Fruit fly (Drosophila melanogaster) S2 (cell line): Measurements from ENCODE around the gene CG3739.

ENCODE experiments used
- CG8478 ChIP-seq: fragments of >200 bp; optimal IDR thresholded peaks from 2 replicates; lab custom pipeline; 2018
- CTCF ChIP-seq, 2 experiments: fragments of >200 bp; optimal IDR thresholded peaks; 2 replicates each; lab custom pipeline; 2018

DNA sequence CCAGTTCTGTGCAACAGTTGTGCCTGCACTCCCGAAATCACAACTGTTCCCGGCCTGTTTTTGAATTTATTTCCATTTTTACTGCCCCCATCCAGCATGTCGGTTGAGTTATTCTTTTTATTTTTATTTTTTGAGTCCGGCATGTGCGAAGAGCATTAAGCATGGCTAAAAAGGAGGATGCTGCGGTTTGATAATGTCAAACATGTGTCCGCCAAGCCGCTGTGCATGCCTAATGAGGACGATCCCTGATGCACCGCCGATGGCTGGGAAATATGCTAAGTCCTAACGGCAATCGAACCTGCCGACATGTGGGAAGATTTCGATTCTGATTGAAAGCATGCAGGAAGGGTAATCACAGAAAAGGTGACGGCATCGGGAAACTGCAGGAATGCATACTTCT lies 46.6 kb upstream of the CG3739 start:
- TF ChIP-seq CG8478 (lab: Kevin White, UChicago), result no peak
- no peak for TF ChIP-seq CTCF (optimal IDR thresholded peaks at IDR 0.05; lab: Kevin White, UChicago)
